Fruit fly (Drosophila melanogaster): ENCODE data around the gene PGAP5.

PGAP5 gene

dm6 chr2L:8229628-8230027 lies 30.9 kb downstream of the PGAP5 start (continued):
- TF ChIP-seq Atf-2 (GFP tag; optimal IDR thresholded peaks at IDR 0.05) (peak; percentile 19), CG3726 (GFP tag; IDR thresholded peaks at IDR 0.05) (0 out of 3 replicates have a peak, but pooled peaks have one; percentile 54), her (GFP tag; optimal IDR thresholded peaks at IDR 0.05) (peak; percentile 4), chn (GFP tag; optimal IDR thresholded peaks at IDR 0.05) (peak; percentile 14), CG18011 (GFP tag; optimal IDR thresholded peaks at IDR 0.05) (no peak), Abd-B (GFP tag; optimal IDR thresholded peaks at IDR 0.05) (peak; percentile 17), sob (GFP tag; IDR thresholded peaks at IDR 0.05) (peak; percentile 28; the same call in 1 of the 2 replicates), CG8281 (tag; optimal IDR thresholded peaks at IDR 0.05) (no peak), Rx (GFP tag; IDR thresholded peaks at IDR 0.05) (peak; percentile 19; the same call in 1 of the 2 replicates), Hmx (GFP tag; optimal IDR thresholded peaks at IDR 0.05) (no peak), CG2120 (GFP tag; optimal IDR thresholded peaks at IDR 0.05) (peak; percentile 54), danr (GFP tag; IDR thresholded peaks at IDR 0.05) (no peak), CG7357 (GFP tag; IDR thresholded peaks at IDR 0.05) (peak; percentile 33; the same call in 1 of the 3 replicates)

- TF ChIP-seq phol (tag; optimal IDR thresholded peaks at IDR 0.05), result peak; percentile 4
- peak; percentile 15 for TF ChIP-seq gem (tag; optimal IDR thresholded peaks at IDR 0.05)
- TF ChIP-seq CG4730 (GFP tag; IDR thresholded peaks at IDR 0.05), result no peak
- TF ChIP-seq Blimp-1 (GFP tag; optimal IDR thresholded peaks at IDR 0.05), result peak; percentile 7
- no peak for TF ChIP-seq CG3065 (GFP tag; optimal IDR thresholded peaks at IDR 0.05)
Observed at dm6 chr2L:8230255-8230654, 31.6 kb downstream of the PGAP5 start.

- peak in 1 of 2 experiments; percentile 30 for TF ChIP-seq dpn (GFP tag; optimal IDR thresholded peaks at IDR 0.05)
- no peak for TF ChIP-seq CoRest (tag; optimal IDR thresholded peaks at IDR 0.05)
- peak; percentile 8 for TF ChIP-seq az2 (GFP tag; optimal IDR thresholded peaks at IDR 0.05)
- TF ChIP-seq ind (GFP tag; optimal IDR thresholded peaks at IDR 0.05), result peak; percentile 13
- TF ChIP-seq gem (tag; optimal IDR thresholded peaks at IDR 0.05), result peak; percentile 45
- peak; percentile 90 for TF ChIP-seq nom (GFP tag; optimal IDR thresholded peaks at IDR 0.05)
- peak; percentile 8 for TF ChIP-seq unpg (GFP tag; optimal IDR thresholded peaks at IDR 0.05)
- TF ChIP-seq CG10979 (tag; optimal IDR thresholded peaks at IDR 0.05), result peak; percentile 26
- TF ChIP-seq fd96Cb (tag; optimal IDR thresholded peaks at IDR 0.05), result peak; percentile 7
- TF ChIP-seq sens (GFP tag), result peak; percentile 58
- 0 out of 3 replicates have a peak, but pooled peaks have one; percentile 4 for TF ChIP-seq sr (GFP tag; IDR thresholded peaks at IDR 0.05)
- peak; percentile 80 for TF ChIP-seq Ets65A (GFP tag)
- TF ChIP-seq Sox102F (GFP tag; optimal IDR thresholded peaks at IDR 0.05), result peak; percentile 27
- peak; percentile 5 for TF ChIP-seq CG30403 (GFP tag; optimal IDR thresholded peaks at IDR 0.05)
- no peak for TF ChIP-seq pnt (GFP tag; optimal IDR thresholded peaks at IDR 0.05)
- TF ChIP-seq phol (tag; optimal IDR thresholded peaks at IDR 0.05), result peak; percentile 30
- 0 out of 2 replicates have a peak, but pooled peaks have one; percentile 15 for TF ChIP-seq Atf6 (GFP tag; IDR thresholded peaks at IDR 0.05)
- 0 out of 3 replicates have a peak, but pooled peaks have one; percentile 23 for TF ChIP-seq dysf (GFP tag; IDR thresholded peaks at IDR 0.05)
- peak; percentile 28; the same call in 1 of the 2 replicates for TF ChIP-seq CG6689 (GFP tag; IDR thresholded peaks at IDR 0.05)
- TF ChIP-seq nerfin-2 (GFP tag; IDR thresholded peaks at IDR 0.05; ENCODE audit: partially characterized antibody), result no peak
- no peak for TF ChIP-seq CG18764 (GFP tag; optimal IDR thresholded peaks at IDR 0.05)
- TF ChIP-seq sd (tag; optimal IDR thresholded peaks at IDR 0.05), result peak; percentile 27
- no peak for TF ChIP-seq CG16813 (GFP tag; IDR thresholded peaks at IDR 0.05; ENCODE audit: partially characterized antibody)
- peak; percentile 87 for TF ChIP-seq Drgx (GFP tag; IDR thresholded peaks at IDR 0.05)
- TF ChIP-seq Ada2b (GFP tag; IDR thresholded peaks at IDR 0.05), result 0 out of 2 replicates have a peak, but pooled peaks have one; percentile 24
- TF ChIP-seq Sry-β (GFP tag; optimal IDR thresholded peaks at IDR 0.05), result no peak
- TF ChIP-seq scrt (GFP tag; optimal IDR thresholded peaks at IDR 0.05), result no peak
- peak; percentile 8 for TF ChIP-seq CG12391 (tag; optimal IDR thresholded peaks at IDR 0.05)
- TF ChIP-seq CG10267 (tag; optimal IDR thresholded peaks at IDR 0.05), result peak; percentile 6
- TF ChIP-seq bsh (GFP tag; optimal IDR thresholded peaks at IDR 0.05), result peak; percentile 39 to 91
- TF ChIP-seq CG17359 (tag; optimal IDR thresholded peaks at IDR 0.05), result peak; percentile 4
Observed at dm6 chr2L:8232389-8232788, 33.7 kb downstream of the PGAP5 start.
